Worm (Caenorhabditis elegans): Measurements from ENCODE around the gene T10H10.2.

Gene T10H10.2

DNA sequence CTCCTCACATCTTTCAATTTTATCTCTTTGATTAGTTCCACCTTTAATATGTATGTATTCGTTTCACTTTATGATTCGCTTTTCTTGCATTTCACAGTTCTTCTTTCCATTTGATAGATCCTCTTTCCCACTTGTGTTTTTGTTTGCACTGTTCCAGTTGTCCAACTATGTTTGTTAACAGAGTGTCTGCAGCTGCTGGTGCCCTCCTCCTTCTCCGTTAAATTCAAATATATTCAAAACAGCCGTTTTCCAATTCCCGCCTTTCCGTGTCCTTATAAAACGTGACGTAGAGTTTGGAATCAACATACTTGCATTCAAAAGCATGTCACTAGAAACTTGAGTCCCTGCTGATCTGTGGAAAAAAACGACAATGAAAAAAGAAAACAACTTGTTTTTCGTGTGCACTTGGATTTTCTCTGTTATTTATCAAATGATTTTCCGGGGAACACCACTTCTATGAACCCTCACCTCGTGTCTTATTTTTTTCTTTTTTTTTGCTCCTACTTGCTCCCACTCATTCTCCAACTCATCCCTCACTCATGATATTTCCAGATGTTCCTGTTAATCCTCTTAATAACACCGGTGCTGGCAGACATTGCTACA lies at the start of gene T10H10.2:
Gene T10H10.2, plus strand, starts transcription at position 553 of the 603 bp plus-strand sequence.
- TF ChIP-seq T22C8.4 (GFP tag; IDR thresholded peaks at IDR 0.05) (no peak), flt-1 (GFP tag; IDR thresholded peaks at IDR 0.05) (no peak), klf-2 (GFP tag; conservative IDR thresholded peaks at IDR 0.05) (no peak), ztf-23 (GFP tag; IDR thresholded peaks at IDR 0.05) (no peak), tab-1 (GFP tag; IDR thresholded peaks at IDR 0.05) (no peak), med-1 (GFP tag; optimal IDR thresholded peaks at IDR 0.05; ENCODE audit: insufficient read depth) (no peak), cog-1 (tag; optimal IDR thresholded peaks at IDR 0.05) (no peak), ref-1 (GFP tag; conservative IDR thresholded peaks at IDR 0.05) (no peak)

DNA sequence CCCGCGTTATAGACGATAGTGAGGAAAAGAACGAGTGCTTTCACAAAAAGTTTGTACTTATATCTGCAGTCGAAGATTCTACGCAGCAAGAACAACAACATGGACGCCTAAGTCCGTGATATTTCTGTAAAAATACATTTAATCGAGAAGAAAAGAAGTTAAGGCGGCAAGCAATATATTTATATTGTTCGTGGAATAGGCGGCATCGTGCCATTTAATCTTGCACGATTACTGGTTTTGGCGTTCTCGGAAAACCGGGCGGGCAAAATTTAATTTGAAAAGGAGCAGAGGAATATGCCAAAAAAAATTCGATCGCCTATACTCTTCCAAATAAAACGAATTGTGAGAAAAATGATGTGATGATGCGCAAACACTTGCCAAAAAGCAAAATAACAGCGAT lies 47.6 kb upstream of the T10H10.2 start, which contains the start of gene AH9.1:
Gene AH9.1, minus strand, starts transcription at position 101 of the 400 bp plus-strand sequence.
- TF ChIP-seq klf-2 (GFP tag; conservative IDR thresholded peaks at IDR 0.05) (no peak), ztf-29 (GFP tag; IDR thresholded peaks at IDR 0.05) (no peak), T22C8.4 (GFP tag; IDR thresholded peaks at IDR 0.05) (no peak), ztf-23 (GFP tag; IDR thresholded peaks at IDR 0.05) (no peak), tab-1 (GFP tag; IDR thresholded peaks at IDR 0.05) (no peak), cog-1 (tag; optimal IDR thresholded peaks at IDR 0.05) (no peak), ref-1 (GFP tag; conservative IDR thresholded peaks at IDR 0.05) (no peak), med-1 (GFP tag; optimal IDR thresholded peaks at IDR 0.05; ENCODE audit: insufficient read depth) (no peak), flt-1 (GFP tag; IDR thresholded peaks at IDR 0.05) (no peak)

DNA sequence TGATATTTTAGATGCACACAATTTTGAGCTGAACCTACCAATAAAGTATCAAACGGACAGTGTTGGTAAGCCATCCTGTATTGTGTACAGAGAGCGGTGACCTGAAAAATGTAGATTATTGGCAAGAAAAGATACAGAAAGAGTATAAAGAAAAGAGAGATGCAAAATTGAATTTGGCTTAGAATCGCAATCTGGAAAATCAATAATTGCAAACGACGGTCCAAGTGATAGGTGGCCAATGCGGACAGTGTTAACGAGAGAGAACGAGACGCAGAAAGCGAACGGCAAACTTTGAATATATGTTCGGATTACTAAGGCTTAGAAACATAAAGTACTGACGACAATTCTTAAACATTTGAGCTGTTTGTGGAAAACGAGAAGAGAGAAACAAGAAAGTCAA lies 36.5 kb upstream of the T10H10.2 start, which contains the start of gene crn-4:
Gene crn-4, minus strand, starts transcription at position 101 of the 400 bp plus-strand sequence.
- no peak for TF ChIP-seq tab-1 (GFP tag; IDR thresholded peaks at IDR 0.05)
- no peak for TF ChIP-seq cog-1 (tag; optimal IDR thresholded peaks at IDR 0.05)
- no peak for TF ChIP-seq T22C8.4 (GFP tag; IDR thresholded peaks at IDR 0.05)
- no peak for TF ChIP-seq med-1 (GFP tag; optimal IDR thresholded peaks at IDR 0.05; ENCODE audit: insufficient read depth)
- TF ChIP-seq ref-1 (GFP tag; conservative IDR thresholded peaks at IDR 0.05) = no peak
- TF ChIP-seq ztf-23 (GFP tag; IDR thresholded peaks at IDR 0.05) = no peak
- no peak for TF ChIP-seq flt-1 (GFP tag; IDR thresholded peaks at IDR 0.05)
- TF ChIP-seq klf-2 (GFP tag; conservative IDR thresholded peaks at IDR 0.05) = no peak
- no peak for TF ChIP-seq ztf-29 (GFP tag; IDR thresholded peaks at IDR 0.05)

DNA sequence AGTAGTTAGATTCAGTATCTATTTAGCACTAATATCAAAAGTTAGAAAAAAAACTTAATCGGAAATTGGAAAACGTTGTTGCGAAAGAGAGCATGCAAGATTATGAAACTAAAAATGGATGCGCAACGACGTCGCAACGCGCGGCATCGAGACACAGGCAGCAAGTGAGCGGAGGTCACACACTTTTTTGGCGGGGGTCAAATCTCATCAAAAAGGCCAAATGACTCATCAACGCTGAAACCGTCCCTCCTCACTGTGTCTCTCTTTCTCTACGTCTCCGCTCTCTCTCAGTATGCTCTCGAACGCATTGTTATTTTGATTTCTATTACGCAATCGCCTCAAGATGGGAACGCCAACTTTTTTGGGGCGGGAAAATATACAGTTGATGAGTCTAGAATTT lies 36.1 kb upstream of the T10H10.2 start:
- TF ChIP-seq med-1 (GFP tag; optimal IDR thresholded peaks at IDR 0.05; ENCODE audit: insufficient read depth) = no peak
- TF ChIP-seq ztf-23 (GFP tag; IDR thresholded peaks at IDR 0.05) = no peak
- TF ChIP-seq tab-1 (GFP tag; IDR thresholded peaks at IDR 0.05) = no peak
- TF ChIP-seq ref-1 (GFP tag; conservative IDR thresholded peaks at IDR 0.05) = no peak
- TF ChIP-seq ztf-29 (GFP tag; IDR thresholded peaks at IDR 0.05) = no peak
- TF ChIP-seq T22C8.4 (GFP tag; IDR thresholded peaks at IDR 0.05) = no peak
- no peak for TF ChIP-seq cog-1 (tag; optimal IDR thresholded peaks at IDR 0.05)
- no peak for TF ChIP-seq klf-2 (GFP tag; conservative IDR thresholded peaks at IDR 0.05)
- no peak for TF ChIP-seq flt-1 (GFP tag; IDR thresholded peaks at IDR 0.05)

DNA sequence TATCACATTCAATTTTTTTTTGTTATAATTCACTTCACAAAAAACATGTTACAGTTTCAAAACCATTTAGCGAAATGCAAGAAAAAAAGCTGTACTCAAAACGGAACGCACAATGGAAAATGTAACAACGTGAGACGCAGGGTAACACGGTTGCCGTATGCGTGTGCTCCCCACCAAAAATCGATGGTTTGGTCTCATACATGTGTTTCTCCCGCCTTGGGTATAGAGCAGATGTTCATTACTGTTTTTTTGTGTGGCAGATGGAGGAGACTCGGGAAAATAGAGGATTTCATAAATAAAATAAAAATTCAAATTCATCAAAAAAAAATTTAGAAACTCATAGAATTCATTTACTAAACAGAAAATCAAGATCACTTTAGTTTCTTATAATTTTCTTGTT lies 33.5 kb upstream of the T10H10.2 start, which contains the start of gene AH9.3:
Gene AH9.3, minus strand, starts transcription at position 101 of the 400 bp plus-strand sequence.
- TF ChIP-seq cog-1 (tag; optimal IDR thresholded peaks at IDR 0.05) (no peak), med-1 (GFP tag; optimal IDR thresholded peaks at IDR 0.05; ENCODE audit: insufficient read depth) (no peak)

DNA sequence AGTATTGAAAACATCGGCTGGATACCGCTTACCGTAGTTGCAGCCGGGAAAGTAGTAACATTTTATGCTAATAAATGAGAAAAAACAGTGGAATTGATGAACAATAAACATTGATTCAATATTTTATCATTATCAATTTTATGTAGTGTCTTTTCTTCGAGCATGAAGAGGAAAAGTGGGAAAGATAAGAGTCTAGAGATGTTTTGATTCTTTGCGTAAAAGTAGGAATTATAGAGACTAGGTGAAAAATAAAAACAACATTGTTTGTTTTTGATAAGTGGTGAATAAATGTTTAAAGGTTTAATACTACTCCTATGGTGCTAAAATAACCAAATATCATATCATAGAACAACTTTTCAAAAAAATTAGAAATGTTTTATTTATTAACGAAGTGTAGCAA lies 32.1 kb upstream of the T10H10.2 start:
- TF ChIP-seq ref-1 (GFP tag; conservative IDR thresholded peaks at IDR 0.05) = no peak
- TF ChIP-seq flt-1 (GFP tag; IDR thresholded peaks at IDR 0.05) = no peak
- no peak for TF ChIP-seq tab-1 (GFP tag; IDR thresholded peaks at IDR 0.05)
- no peak for TF ChIP-seq ztf-29 (GFP tag; IDR thresholded peaks at IDR 0.05)
- TF ChIP-seq klf-2 (GFP tag; conservative IDR thresholded peaks at IDR 0.05) = no peak
- no peak for TF ChIP-seq T22C8.4 (GFP tag; IDR thresholded peaks at IDR 0.05)
- TF ChIP-seq ztf-23 (GFP tag; IDR thresholded peaks at IDR 0.05) = no peak
- no peak for TF ChIP-seq cog-1 (tag; optimal IDR thresholded peaks at IDR 0.05)
- no peak for TF ChIP-seq med-1 (GFP tag; optimal IDR thresholded peaks at IDR 0.05; ENCODE audit: insufficient read depth)

DNA sequence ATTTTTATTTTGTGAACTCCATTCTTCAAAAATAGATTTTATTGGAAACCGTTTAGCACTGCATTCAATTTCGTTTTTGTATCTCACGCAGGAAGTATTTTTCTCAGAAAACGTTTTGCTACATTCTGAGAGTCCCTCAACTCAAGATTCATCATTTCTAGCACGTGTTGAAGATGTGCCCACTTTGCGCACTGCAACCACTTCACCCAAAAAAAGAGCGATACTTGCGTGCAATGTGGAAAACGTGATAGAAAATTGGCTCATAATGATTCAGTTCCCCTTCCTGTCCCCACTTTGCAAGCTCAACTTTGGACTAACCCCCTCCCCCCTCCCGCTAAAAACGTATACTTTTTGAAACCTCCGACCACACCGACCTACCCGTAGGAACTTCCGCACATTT lies 29.5 kb upstream of the T10H10.2 start:
- TF ChIP-seq klf-2 (GFP tag; conservative IDR thresholded peaks at IDR 0.05) (no peak), ztf-29 (GFP tag; IDR thresholded peaks at IDR 0.05) (no peak), ztf-23 (GFP tag; IDR thresholded peaks at IDR 0.05) (no peak), ref-1 (GFP tag; conservative IDR thresholded peaks at IDR 0.05) (no peak), flt-1 (GFP tag; IDR thresholded peaks at IDR 0.05) (no peak), cog-1 (tag; optimal IDR thresholded peaks at IDR 0.05) (no peak), med-1 (GFP tag; optimal IDR thresholded peaks at IDR 0.05; ENCODE audit: insufficient read depth) (no peak), tab-1 (GFP tag; IDR thresholded peaks at IDR 0.05) (no peak), T22C8.4 (GFP tag; IDR thresholded peaks at IDR 0.05) (no peak)

DNA sequence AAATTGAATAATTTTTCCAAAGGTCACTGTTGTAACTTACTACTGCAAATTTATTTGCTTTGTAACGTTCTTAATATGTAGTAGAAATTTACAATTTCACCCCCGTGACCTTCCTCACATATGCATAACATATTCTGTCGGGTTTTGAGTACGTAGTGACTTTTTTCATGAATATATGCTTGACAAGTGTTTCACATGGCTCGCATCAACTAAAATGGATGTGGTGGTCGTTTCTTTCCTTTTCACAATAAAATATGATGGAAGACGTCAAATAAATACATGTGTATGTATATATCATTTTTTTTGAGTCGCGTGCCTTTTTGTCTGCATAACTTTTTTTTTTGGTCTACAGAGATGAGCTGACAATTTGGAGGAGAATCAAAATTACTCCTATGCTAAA lies 28.2 kb upstream of the T10H10.2 start:
- no peak for TF ChIP-seq tab-1 (GFP tag; IDR thresholded peaks at IDR 0.05)

DNA sequence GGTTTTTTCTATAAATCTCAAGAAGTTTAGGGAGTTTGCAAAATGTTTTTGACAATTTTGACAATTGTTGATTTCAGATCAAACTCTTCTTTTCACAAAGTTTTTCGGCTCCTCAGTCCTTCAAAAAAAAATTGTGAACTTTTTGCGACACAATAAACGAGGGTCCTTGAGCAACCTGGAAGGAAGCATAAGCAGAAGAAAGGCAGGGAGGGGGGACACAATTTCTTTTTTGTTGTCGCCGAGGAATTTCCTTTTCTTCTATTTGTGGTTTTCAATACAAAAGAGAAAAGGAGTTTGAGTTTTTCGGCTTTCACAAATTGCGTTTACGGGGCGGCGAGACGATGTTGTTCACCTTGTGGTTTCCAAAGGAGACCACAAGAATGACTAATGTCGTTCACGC lies 27.8 kb upstream of the T10H10.2 start:
- TF ChIP-seq cog-1 (tag; optimal IDR thresholded peaks at IDR 0.05) = no peak
- no peak for TF ChIP-seq klf-2 (GFP tag; conservative IDR thresholded peaks at IDR 0.05)

DNA sequence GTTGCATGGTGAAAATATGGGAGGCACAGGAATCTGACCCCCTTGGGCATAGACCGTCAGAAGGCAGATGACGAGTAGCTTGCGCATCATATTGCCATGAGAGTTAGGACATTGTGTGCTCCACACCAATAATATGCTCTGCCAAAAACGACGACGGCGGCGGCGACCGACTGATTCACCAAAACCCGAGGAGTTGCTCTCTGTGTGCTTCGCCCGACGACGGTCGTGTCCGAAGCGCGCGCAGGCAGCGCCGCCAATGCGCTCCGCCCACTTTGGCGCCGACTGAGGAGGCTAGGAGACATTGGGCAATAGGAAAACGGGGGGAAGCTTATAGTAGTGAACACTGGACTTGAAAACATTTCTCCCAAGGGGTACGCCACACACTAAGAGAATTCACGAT lies 26.6 kb upstream of the T10H10.2 start, which contains the start of gene AH9.6:
Gene AH9.6, minus strand, starts transcription at position 183 of the 400 bp plus-strand sequence.
- TF ChIP-seq ztf-23 (GFP tag; IDR thresholded peaks at IDR 0.05) = no peak
- TF ChIP-seq flt-1 (GFP tag; IDR thresholded peaks at IDR 0.05) = no peak
- TF ChIP-seq ztf-29 (GFP tag; IDR thresholded peaks at IDR 0.05) = no peak
- TF ChIP-seq T22C8.4 (GFP tag; IDR thresholded peaks at IDR 0.05) = no peak

All from whole organism, midembryonic.